Worm (Caenorhabditis elegans): ENCODE measurements around the gene C50B6.7.
A peak's percentile ranks its signal among the peaks of the same experiment; 100 is the strongest.

The C50B6.7 gene

DNA sequence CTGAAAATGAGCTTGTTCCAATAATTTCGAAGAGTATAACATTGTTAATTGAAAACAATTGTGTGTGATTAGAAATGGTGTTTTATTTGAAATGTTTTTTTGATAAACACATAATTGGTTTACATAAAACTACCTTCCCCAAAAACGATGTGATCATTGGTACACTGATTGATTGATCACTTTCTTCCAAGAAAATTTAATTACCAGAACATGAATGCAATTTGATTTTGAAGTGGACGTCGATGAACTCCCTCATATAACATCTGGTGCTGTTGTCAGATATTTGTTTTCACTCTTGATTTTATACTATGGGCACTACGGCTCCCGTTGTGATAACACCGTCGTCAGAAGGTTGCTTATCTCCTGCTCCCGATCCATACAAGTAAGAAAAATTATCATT, 4.1 kb downstream of the C50B6.7 start, which contains the start of gene srh-15:
Gene srh-15 (plus strand): TSS at position 301 of the 400 bp plus-strand sequence.
- TF ChIP-seq F10E7.11 (tag; optimal IDR thresholded peaks at IDR 0.05), result no peak
- no peak for TF ChIP-seq Y95B8A.8 (GFP tag; IDR thresholded peaks at IDR 0.05)
- TF ChIP-seq pbrm-1 (GFP tag; IDR thresholded peaks at IDR 0.05), result no peak
- TF ChIP-seq snpc-4 (GFP tag; optimal IDR thresholded peaks at IDR 0.05), result no peak
- no peak for TF ChIP-seq snpc-4 (tag; optimal IDR thresholded peaks at IDR 0.05)
- TF ChIP-seq let-526 (GFP tag; IDR thresholded peaks at IDR 0.05), result no peak
- no peak for TF ChIP-seq let-607 (tag; optimal IDR thresholded peaks at IDR 0.05)
- TF ChIP-seq tbx-9 (tag; optimal IDR thresholded peaks at IDR 0.05; ENCODE audit: borderline replicate concordance), result no peak

DNA sequence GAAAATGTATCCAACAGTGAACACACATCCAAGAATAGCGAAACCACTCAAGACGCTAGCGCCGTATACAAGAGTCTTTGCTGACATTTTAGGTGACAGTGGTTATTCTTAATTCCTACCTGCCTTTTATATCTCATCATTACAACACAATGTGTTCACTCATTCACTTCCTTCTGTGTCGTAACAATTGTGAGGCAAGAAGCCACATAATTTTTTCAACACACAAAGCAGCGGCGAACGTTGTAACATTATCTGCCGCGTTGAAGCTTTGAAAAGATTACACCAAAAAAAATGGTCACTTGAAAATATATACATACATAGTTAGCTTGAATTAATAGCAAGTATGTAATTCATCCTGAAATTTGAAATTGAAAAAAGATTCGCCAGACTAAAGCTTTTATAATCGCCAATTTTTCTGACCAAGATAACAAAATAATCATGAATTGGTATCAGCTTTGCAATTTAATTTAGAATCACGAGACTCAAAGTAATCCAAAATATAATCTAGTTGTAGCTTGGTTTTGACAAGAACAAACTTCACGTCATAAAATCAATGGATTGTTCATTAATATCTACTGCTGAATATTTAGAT, 6.8 kb downstream of the C50B6.7 start, which contains the start of the genes col-161 and srh-18:
Gene col-161 (minus strand): TSS at position 101 of the 592 bp plus-strand sequence.
Gene srh-18 (plus strand): TSS at position 542 of the 592 bp plus-strand sequence.
- TF ChIP-seq rpc-1 (optimal IDR thresholded peaks at IDR 0.05) (no peak), rpc-1 (tag; optimal IDR thresholded peaks at IDR 0.05) (no peak), ets-4 (GFP tag; optimal IDR thresholded peaks at IDR 0.05) (no peak), Y53F4B.3 (GFP tag; IDR thresholded peaks at IDR 0.05) (no peak), egrh-3 (GFP tag; IDR thresholded peaks at IDR 0.05) (no peak), ceh-27 (GFP tag; optimal IDR thresholded peaks at IDR 0.05) (no peak), madf-3 (GFP tag; IDR thresholded peaks at IDR 0.05) (no peak), F33H1.4 (GFP tag; IDR thresholded peaks at IDR 0.05) (no peak), dox-1 (GFP tag; IDR thresholded peaks at IDR 0.05) (no peak), K12H6.12 (tag; optimal IDR thresholded peaks at IDR 0.05) (no peak), attf-5 (GFP tag; optimal IDR thresholded peaks at IDR 0.05) (no peak), Y95B8A.8 (GFP tag; IDR thresholded peaks at IDR 0.05) (no peak), mes-4 (tag; optimal IDR thresholded peaks at IDR 0.05) (no peak), ztf-25 (GFP tag; IDR thresholded peaks at IDR 0.05) (no peak), nfya-2 (GFP tag; IDR thresholded peaks at IDR 0.05) (no peak), gei-17 (GFP tag; optimal IDR thresholded peaks at IDR 0.05) (no peak)

DNA sequence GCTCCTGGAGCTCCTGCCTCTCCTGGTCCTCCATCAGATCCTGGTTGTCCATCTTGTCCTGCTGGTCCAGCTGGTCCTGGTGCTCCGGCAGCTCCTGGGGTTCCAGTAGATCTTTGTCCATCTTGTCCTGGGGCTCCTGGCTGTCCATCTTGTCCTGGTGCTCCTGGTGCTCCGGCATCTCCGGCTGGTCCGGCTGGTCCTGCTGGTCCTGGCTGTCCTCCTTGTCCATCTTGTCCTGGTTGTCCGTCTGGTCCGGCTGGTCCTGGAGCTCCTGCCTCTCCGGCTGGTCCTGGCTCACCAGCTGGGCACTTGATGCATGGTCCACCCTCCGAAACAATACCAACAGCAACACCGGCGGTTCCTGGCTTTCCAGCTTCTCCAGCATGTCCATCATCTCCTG, 7.5 kb downstream of the C50B6.7 start:
- TF ChIP-seq egrh-3 (GFP tag; IDR thresholded peaks at IDR 0.05) (peak; percentile 93), dox-1 (GFP tag; IDR thresholded peaks at IDR 0.05) (0 out of 2 replicates have a peak, but pooled peaks have one; percentile 38), ztf-25 (GFP tag; IDR thresholded peaks at IDR 0.05) (0 out of 2 replicates have a peak, but pooled peaks have one; percentile 38), F37B4.10 (GFP tag; IDR thresholded peaks at IDR 0.05) (0 out of 2 replicates have a peak, but pooled peaks have one; percentile 83)

- TF ChIP-seq F33H1.4 (GFP tag; IDR thresholded peaks at IDR 0.05) (peak; percentile 64), hlh-26 (GFP tag; conservative IDR thresholded peaks at IDR 0.05) (no peak), attf-6 (GFP tag; IDR thresholded peaks at IDR 0.05) (no peak), F23B12.7 (tag; optimal IDR thresholded peaks at IDR 0.05; ENCODE audit: insufficient read depth) (no peak), snpc-1.1 (tag; optimal IDR thresholded peaks at IDR 0.05; ENCODE audit: insufficient read depth) (no peak), egl-44 (GFP tag; IDR thresholded peaks at IDR 0.05) (no peak), C06A6.2 (GFP tag; conservative IDR thresholded peaks at IDR 0.05) (no peak), ceh-79 (tag; optimal IDR thresholded peaks at IDR 0.05) (no peak), tbp1 (GFP tag; optimal IDR thresholded peaks at IDR 0.05) (no peak), atf-7 (tag; optimal IDR thresholded peaks at IDR 0.05) (no peak), K11D2.4 (GFP tag; IDR thresholded peaks at IDR 0.05) (no peak), zfh-2 (GFP tag; conservative IDR thresholded peaks at IDR 0.05) (no peak), dpff-1 (tag; optimal IDR thresholded peaks at IDR 0.05) (no peak), mel-28 (tag; optimal IDR thresholded peaks at IDR 0.05; ENCODE audit: borderline replicate concordance) (no peak), lag-1 (GFP tag; IDR thresholded peaks at IDR 0.05) (no peak), pbrm-1 (GFP tag; IDR thresholded peaks at IDR 0.05) (no peak), cebp-2 (GFP tag; IDR thresholded peaks at IDR 0.05) (no peak), hmg-20 (GFP tag; IDR thresholded peaks at IDR 0.05) (no peak), egl-18 (GFP tag; IDR thresholded peaks at IDR 0.05) (no peak), nfyb-1 (GFP tag; IDR thresholded peaks at IDR 0.05) (no peak), Y53F4B.3 (GFP tag; IDR thresholded peaks at IDR 0.05) (no peak), ztf-25 (GFP tag; IDR thresholded peaks at IDR 0.05) (no peak), ztf-18 (tag; optimal IDR thresholded peaks at IDR 0.05) (no peak)
Observed at ce11 chrV:13313045-13313623, 11.6 kb downstream of the C50B6.7 start, which contains the start of gene C50B6.3. TSS of gene C50B6.3 (plus strand) at chrV:13313573.

All from whole organism, young adult.